Worm (Caenorhabditis elegans): ENCODE data around the gene dlc-1.

DNA sequence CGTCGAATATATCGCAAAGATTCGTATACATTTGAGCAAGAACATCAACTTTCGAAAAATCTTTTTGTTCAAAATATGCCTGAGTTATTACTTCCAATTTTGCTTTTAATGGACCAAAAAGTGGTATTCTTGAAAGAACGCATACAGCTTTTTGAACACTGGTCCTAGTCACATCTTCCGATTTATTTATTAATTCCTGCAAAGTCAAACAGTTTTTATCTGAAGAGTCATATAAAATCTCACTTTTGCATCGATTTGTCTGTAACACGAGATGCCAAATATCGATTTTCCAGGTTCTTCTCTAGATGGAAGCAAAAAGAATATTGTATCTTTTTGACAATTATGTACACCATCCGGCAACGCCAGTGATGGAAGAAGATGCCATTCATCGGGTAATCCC is 13.7 kb downstream of the dlc-1 start:
- no peak for TF ChIP-seq tbx-2 (tag; optimal IDR thresholded peaks at IDR 0.05)
- no peak for TF ChIP-seq dmd-4 (tag; optimal IDR thresholded peaks at IDR 0.05; ENCODE audit: borderline replicate concordance)
- TF ChIP-seq syd-9 (tag; optimal IDR thresholded peaks at IDR 0.05) = no peak
- TF ChIP-seq elt-4 (tag; optimal IDR thresholded peaks at IDR 0.05) = no peak
- no peak for TF ChIP-seq unc-3 (GFP tag; conservative IDR thresholded peaks at IDR 0.05)
- TF ChIP-seq unc-3 (tag; optimal IDR thresholded peaks at IDR 0.05) = no peak
- no peak for TF ChIP-seq K02D7.2 (tag; optimal IDR thresholded peaks at IDR 0.05)
- no peak for TF ChIP-seq ceh-22 (tag; optimal IDR thresholded peaks at IDR 0.05)
- TF ChIP-seq che-1 (tag; optimal IDR thresholded peaks at IDR 0.05) = no peak
- no peak for TF ChIP-seq madf-2 (tag; optimal IDR thresholded peaks at IDR 0.05)
- TF ChIP-seq pax-1 (tag; optimal IDR thresholded peaks at IDR 0.05) = no peak
- no peak for TF ChIP-seq lin-11 (tag; optimal IDR thresholded peaks at IDR 0.05)
- TF ChIP-seq F13H6.1 (tag; optimal IDR thresholded peaks at IDR 0.05) = no peak

Data from whole organism, late embryonic.